Fruit fly (Drosophila melanogaster) whole organism: Measurements from ENCODE around the gene CG15221.

Experiments
- CG8478 ChIP-seq: fragments of >200 bp; optimal IDR thresholded peaks from 2 replicates; lab custom pipeline; 2018; ENCODE audit warnings: inconsistent platforms
- Dll ChIP-seq: fragments of >200 bp; optimal IDR thresholded peaks from 2 replicates; lab custom pipeline; 2017
- EcR ChIP-seq, 2 experiments: fragments of >200 bp; optimal IDR thresholded peaks; 2 replicates each; lab custom pipeline; 2017; ENCODE audit warnings: missing biosample characterization in 2 of 2, missing genetic modification characterization in 2 of 2, missing genetic modification reagents in 2 of 2
- pan ChIP-seq: fragments of >200 bp; optimal IDR thresholded peaks from 2 replicates; lab custom pipeline; 2017
- psq ChIP-seq: fragments of >200 bp; optimal IDR thresholded peaks from 2 replicates; lab custom pipeline; 2017
- usp ChIP-seq: fragments of >200 bp; optimal IDR thresholded peaks from 2 replicates; lab custom pipeline; 2017; ENCODE audit warnings: missing biosample characterization, missing genetic modification characterization, mixed read lengths

CG15221 gene

DNA sequence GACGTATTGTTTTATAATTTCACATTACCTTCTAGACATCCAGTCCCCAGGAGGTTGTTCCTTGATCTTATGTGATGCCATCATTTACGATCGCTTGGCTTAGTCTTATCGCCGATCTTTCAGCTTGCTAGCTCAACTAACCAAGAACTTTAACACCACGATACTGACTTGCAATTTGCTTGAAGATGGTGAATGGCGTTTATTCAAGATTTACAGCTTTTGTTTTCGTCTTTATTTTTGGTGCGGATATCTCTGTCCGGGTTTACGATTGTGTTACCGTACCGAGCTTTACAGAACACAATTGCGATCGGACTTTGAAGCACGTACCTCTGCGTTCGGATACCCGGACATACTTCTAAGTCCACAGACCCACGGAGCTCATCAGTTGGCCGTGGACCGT lies at the start of gene CG15221:
CG15221 (plus strand) TSS at position 301 of the 400 bp plus-strand sequence.
- TF ChIP-seq psq (lab: Kevin White, UChicago) (no peak), pan (lab: Kevin White, UChicago) (no peak), usp (GFP tag; lab: Kevin White, UChicago) (no peak), Dll (lab: Kevin White, UChicago) (no peak), EcR (GFP tag; optimal IDR thresholded peaks at IDR 0.05; lab: Kevin White, UChicago) (no peak), CG8478 (no peak)

- TF ChIP-seq CG8478 (no peak), usp (GFP tag; lab: Kevin White, UChicago) (no peak), EcR (GFP tag; optimal IDR thresholded peaks at IDR 0.05; lab: Kevin White, UChicago) (no peak), pan (lab: Kevin White, UChicago) (no peak), psq (lab: Kevin White, UChicago) (no peak), Dll (lab: Kevin White, UChicago) (no peak)
Measured at dm6 chrX:11678539-11679040, 45.5 kb upstream of the CG15221 start, which contains the start of the genes Vlet and bif. Vlet (minus strand) TSS chrX:11678589. bif (plus strand) TSS chrX:11678970.

dm6 chrX:11679461-11679860 lies 44.6 kb upstream of the CG15221 start:
- TF ChIP-seq psq (lab: Kevin White, UChicago) (no peak), CG8478 (no peak), Dll (lab: Kevin White, UChicago) (no peak), EcR (GFP tag; optimal IDR thresholded peaks at IDR 0.05; lab: Kevin White, UChicago) (no peak), pan (lab: Kevin White, UChicago) (no peak), usp (GFP tag; lab: Kevin White, UChicago) (no peak)

- TF ChIP-seq EcR (GFP tag; optimal IDR thresholded peaks at IDR 0.05; lab: Kevin White, UChicago) (no peak), psq (lab: Kevin White, UChicago) (no peak), usp (GFP tag; lab: Kevin White, UChicago) (no peak), pan (lab: Kevin White, UChicago) (no peak), Dll (lab: Kevin White, UChicago) (no peak), CG8478 (no peak)
Measured at dm6 chrX:11680405-11680804, 43.6 kb upstream of the CG15221 start.

DNA sequence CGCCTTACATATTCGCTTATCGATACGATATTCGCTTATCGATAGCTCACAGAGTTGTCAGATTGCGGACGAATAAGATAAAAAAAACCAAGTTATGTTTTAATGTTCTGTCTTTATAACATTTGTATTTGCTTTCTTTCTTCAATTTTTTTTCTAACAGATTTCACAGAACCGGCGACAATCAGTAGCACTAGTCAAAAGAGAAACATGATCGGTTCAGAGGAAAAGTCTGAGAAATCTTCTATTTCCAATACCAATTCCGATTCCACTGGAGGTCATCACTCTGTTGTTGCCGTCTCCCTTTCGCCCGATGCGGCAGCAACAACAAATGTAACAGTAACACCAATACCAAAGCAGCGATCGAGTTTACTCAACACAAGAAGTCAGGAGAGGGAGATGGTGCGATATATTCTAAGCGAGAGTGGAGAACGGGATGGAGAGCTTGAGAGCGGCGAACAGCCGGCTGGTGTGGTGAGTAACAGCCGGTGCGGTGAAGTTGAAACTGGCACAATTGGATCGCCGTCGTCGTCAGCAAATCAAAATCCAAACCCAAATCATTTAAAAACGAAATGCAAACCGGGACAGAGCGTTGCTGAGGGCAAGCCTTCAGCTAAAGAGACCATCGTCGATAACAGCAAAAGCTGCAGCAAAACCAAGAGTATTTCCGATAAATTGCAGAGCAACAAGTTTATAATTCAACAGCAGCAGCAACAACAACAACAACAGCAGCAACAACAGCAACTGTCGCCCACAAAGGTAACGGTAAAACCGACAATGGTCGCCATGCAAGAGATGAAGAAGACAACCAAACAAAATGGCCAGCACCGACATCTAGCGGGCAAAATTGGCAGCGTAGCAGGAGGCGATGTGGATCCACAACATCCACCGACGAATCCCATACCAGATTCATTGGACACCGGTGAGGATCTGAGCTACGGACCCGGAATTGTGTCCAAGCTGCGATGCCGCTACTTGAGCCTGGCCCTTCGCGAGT lies 42.2 kb upstream of the CG15221 start:
- no peak for TF ChIP-seq pan (lab: Kevin White, UChicago)
- peak in 1 of 2 experiments; percentile 96 for TF ChIP-seq EcR (GFP tag; optimal IDR thresholded peaks at IDR 0.05; lab: Kevin White, UChicago)
- no peak for TF ChIP-seq psq (lab: Kevin White, UChicago)
- TF ChIP-seq CG8478: peak; percentile 34
- no peak for TF ChIP-seq usp (GFP tag; lab: Kevin White, UChicago)
- peak; percentile 66 for TF ChIP-seq Dll (lab: Kevin White, UChicago)

- TF ChIP-seq Dll (lab: Kevin White, UChicago) (no peak), psq (lab: Kevin White, UChicago) (no peak), CG8478 (no peak), EcR (GFP tag; optimal IDR thresholded peaks at IDR 0.05; lab: Kevin White, UChicago) (no peak), pan (lab: Kevin White, UChicago) (no peak), usp (GFP tag; lab: Kevin White, UChicago) (no peak)
Measured at dm6 chrX:11683480-11683879, 40.6 kb upstream of the CG15221 start.

- no peak for TF ChIP-seq pan (lab: Kevin White, UChicago)
- no peak for TF ChIP-seq EcR (GFP tag; optimal IDR thresholded peaks at IDR 0.05; lab: Kevin White, UChicago)
- TF ChIP-seq psq (lab: Kevin White, UChicago): no peak
- no peak for TF ChIP-seq CG8478
- TF ChIP-seq usp (GFP tag; lab: Kevin White, UChicago): no peak
- no peak for TF ChIP-seq Dll (lab: Kevin White, UChicago)
Measured at dm6 chrX:11684462-11684861, 39.6 kb upstream of the CG15221 start.

DNA sequence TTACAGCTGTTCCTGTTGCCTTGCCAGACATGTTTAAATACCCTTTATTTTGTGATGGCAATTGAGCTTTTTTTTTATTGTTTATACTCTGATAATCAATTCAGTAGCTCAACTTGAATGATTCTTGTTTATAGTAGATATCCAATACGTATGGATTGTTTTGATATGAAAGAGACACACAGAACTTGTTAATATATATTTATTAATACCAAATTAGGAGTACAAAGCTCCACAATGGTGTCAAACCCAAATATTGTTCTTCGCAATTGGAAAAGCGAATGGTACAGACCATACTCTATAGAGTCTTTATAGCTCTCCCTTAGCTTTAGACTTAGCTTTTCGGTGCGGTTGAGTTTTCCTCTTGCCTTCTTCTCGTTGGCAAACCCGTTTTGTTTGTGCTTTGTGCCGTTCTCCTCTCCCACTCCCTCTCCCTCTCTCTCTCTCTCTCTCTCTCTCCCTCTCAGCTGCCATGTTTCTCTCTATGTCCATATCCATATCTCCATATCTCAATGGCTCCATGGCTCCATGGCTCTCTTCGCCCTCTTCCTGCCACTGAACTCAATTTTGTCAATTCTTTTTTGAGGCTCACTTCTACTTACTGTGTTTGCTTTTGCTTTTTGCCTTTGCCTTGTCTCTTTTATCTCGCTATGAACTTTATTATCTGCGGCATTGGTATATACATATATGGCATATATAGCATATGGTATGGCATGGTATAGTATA lies 38.0 kb upstream of the CG15221 start:
- no peak for TF ChIP-seq Dll (lab: Kevin White, UChicago)
- TF ChIP-seq EcR (GFP tag; optimal IDR thresholded peaks at IDR 0.05; lab: Kevin White, UChicago): peak in 1 of 2 experiments; percentile 37

DNA sequence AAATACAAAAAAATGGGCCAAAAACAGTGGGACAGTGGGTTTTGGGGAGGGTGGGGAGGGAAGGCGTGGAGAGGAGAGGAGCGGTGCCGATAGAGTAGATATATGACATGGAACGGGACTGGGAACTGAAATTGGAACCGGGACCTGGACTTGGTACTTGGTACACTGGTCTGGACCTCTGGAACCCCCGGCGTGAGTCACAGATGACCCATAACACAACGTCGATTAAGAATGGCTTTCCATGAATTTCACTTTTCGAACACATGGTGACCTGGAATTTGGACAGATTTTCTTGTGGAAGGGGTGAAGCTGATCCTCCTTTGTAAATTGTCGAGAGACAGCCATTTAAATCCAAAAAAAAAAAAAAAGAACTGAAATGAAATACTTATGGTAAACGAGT lies 37.4 kb upstream of the CG15221 start:
- TF ChIP-seq usp (GFP tag; lab: Kevin White, UChicago) (no peak), Dll (lab: Kevin White, UChicago) (no peak), psq (lab: Kevin White, UChicago) (no peak), pan (lab: Kevin White, UChicago) (no peak), CG8478 (no peak)

dm6 chrX:11687666-11688492 lies 36.2 kb upstream of the CG15221 start:
- TF ChIP-seq Dll (lab: Kevin White, UChicago) (no peak), EcR (GFP tag; optimal IDR thresholded peaks at IDR 0.05; lab: Kevin White, UChicago) (no peak), CG8478 (no peak), psq (lab: Kevin White, UChicago) (no peak), pan (lab: Kevin White, UChicago) (no peak)
